Fruit fly (Drosophila melanogaster) whole organism, embryonic: ENCODE results near the gene CG6962.

Source experiments
- Antp ChIP-seq: fragments of 200-800 bp; sonication (Bioruptor generic); optimal IDR thresholded peaks from 3 replicates; lab custom pipeline; 2016; ENCODE audit warnings: missing biosample characterization, missing genetic modification characterization
- C15 ChIP-seq: fragments of 200-800 bp; sonication (Bioruptor generic); IDR thresholded peaks from 3 replicates; pipeline ENCODE4 v1.3.6; 2022; ENCODE audit warnings: missing biosample characterization, missing genetic modification characterization
- CG10543 ChIP-seq: fragments of 200-800 bp; sonication (Bioruptor generic); optimal IDR thresholded peaks from 3 replicates; lab custom pipeline; 2017; ENCODE audit warnings: missing biosample characterization, mild to moderate bottlenecking, missing genetic modification characterization, moderate library complexity
- CG11504 ChIP-seq: fragments of 200-800 bp; sonication (Bioruptor generic); optimal IDR thresholded peaks from 3 replicates; lab custom pipeline; 2019; ENCODE audit warnings: missing biosample characterization, mild to moderate bottlenecking, missing genetic modification characterization, moderate library complexity
- CG12744 ChIP-seq: fragments of 200-800 bp; sonication (Bioruptor generic); optimal IDR thresholded peaks from 2 replicates; lab custom pipeline; 2016; ENCODE audit warnings: missing biosample characterization, missing genetic modification characterization
- CG13424 ChIP-seq: fragments of 200-800 bp; sonication (Bioruptor generic); optimal IDR thresholded peaks from 2 replicates; lab custom pipeline; 2019; ENCODE audit warnings: missing biosample characterization, mild to moderate bottlenecking, missing genetic modification characterization, moderate library complexity
- CG14050 ChIP-seq: fragments of 200-800 bp; sonication (Bioruptor generic); IDR thresholded peaks from 3 replicates; pipeline ENCODE4 v1.3.6; 2022; ENCODE audit warnings: missing biosample characterization, missing genetic modification characterization
- CG17361 ChIP-seq: fragments of 200-800 bp; sonication (Bioruptor generic); IDR thresholded peaks from 3 replicates; pipeline ENCODE4 v1.3.6; 2022; ENCODE audit warnings: missing biosample characterization, missing genetic modification characterization
- CG2712 ChIP-seq: fragments of 200-800 bp; optimal IDR thresholded peaks from 3 replicates; lab custom pipeline; 2019; ENCODE audit warnings: missing biosample characterization, mild to moderate bottlenecking, missing genetic modification characterization, moderate library complexity
- CG31441 ChIP-seq: fragments of 200-800 bp; sonication (Bioruptor generic); IDR thresholded peaks from 2 replicates; pipeline ENCODE4 v1.3.6; 2022; ENCODE audit warnings: missing biosample characterization, missing genetic modification characterization
- CG32772 ChIP-seq: fragments of 200-800 bp; sonication (Bioruptor generic); IDR thresholded peaks from 2 replicates; pipeline ENCODE4 v1.3.6; 2022; ENCODE audit warnings: missing biosample characterization, missing genetic modification characterization
- CG3995 ChIP-seq: fragments of 200-800 bp; sonication (Bioruptor generic); optimal IDR thresholded peaks from 3 replicates; lab custom pipeline; 2016; ENCODE audit warnings: missing biosample characterization, missing genetic modification characterization
- CG4424 ChIP-seq: fragments of 200-800 bp; sonication (Bioruptor generic); optimal IDR thresholded peaks from 3 replicates; lab custom pipeline; 2016; ENCODE audit warnings: missing biosample characterization, missing genetic modification characterization
- CG6689 ChIP-seq: fragments of 200-800 bp; sonication (Bioruptor generic); IDR thresholded peaks from 2 replicates; pipeline ENCODE4 v1.3.6; 2022; ENCODE audit warnings: missing biosample characterization, missing genetic modification characterization
- CG9817 ChIP-seq: fragments of 200-800 bp; sonication (Bioruptor generic); optimal IDR thresholded peaks from 2 replicates; lab custom pipeline; 2018; ENCODE audit warnings: missing biosample characterization, mild to moderate bottlenecking, missing genetic modification characterization, moderate library complexity
- Deaf1 ChIP-seq: fragments of 200-800 bp; optimal IDR thresholded peaks from 3 replicates; lab custom pipeline; 2019; ENCODE audit warnings: missing biosample characterization, mild to moderate bottlenecking, missing genetic modification characterization, moderate library complexity
- E2f2 ChIP-seq: fragments of 200-800 bp; sonication (Bioruptor generic); IDR thresholded peaks from 2 replicates; pipeline ENCODE4 v1.3.6; 2022; ENCODE audit warnings: missing biosample characterization, missing genetic modification characterization
- ERR ChIP-seq: fragments of 200-800 bp; sonication (Bioruptor generic); optimal IDR thresholded peaks from 2 replicates; lab custom pipeline; 2016; ENCODE audit warnings: missing biosample characterization, missing genetic modification characterization
- Hmr ChIP-seq: fragments of 200-800 bp; sonication (Bioruptor generic); optimal IDR thresholded peaks from 3 replicates; lab custom pipeline; 2017; ENCODE audit warnings: mild to moderate bottlenecking, missing biosample characterization, missing genetic modification reagents, missing genetic modification characterization
- NK7.1 ChIP-seq: fragments of 200-800 bp; sonication (Bioruptor generic); optimal IDR thresholded peaks from 3 replicates; lab custom pipeline; 2016; ENCODE audit warnings: missing biosample characterization, missing genetic modification characterization
- Nf-YB ChIP-seq: fragments of 200-800 bp; sonication (Bioruptor generic); optimal IDR thresholded peaks from 3 replicates; lab custom pipeline; 2019; ENCODE audit warnings: missing biosample characterization, mild to moderate bottlenecking, missing genetic modification characterization, moderate library complexity
- Nf-YC ChIP-seq: fragments of 200-800 bp; optimal IDR thresholded peaks from 3 replicates; lab custom pipeline; 2019; ENCODE audit warnings: missing biosample characterization, mild to moderate bottlenecking, missing genetic modification characterization, moderate library complexity
- Oli ChIP-seq: fragments of 200-800 bp; sonication (Bioruptor generic); optimal IDR thresholded peaks from 2 replicates; lab custom pipeline; 2018; ENCODE audit warnings: missing biosample characterization, mild to moderate bottlenecking, missing genetic modification characterization, moderate library complexity
- Pdp1 ChIP-seq, 2 experiments: fragments of 200-800 bp; sonication (Bioruptor generic); optimal IDR thresholded peaks; 3 replicates each; lab custom pipeline; 2016; ENCODE audit warnings: missing biosample characterization in 2 of 2, missing genetic modification characterization in 2 of 2, mild to moderate bottlenecking in 1 of 2, moderate library complexity in 1 of 2
- Sin3A ChIP-seq: fragments of >200 bp; optimal IDR thresholded peaks from 2 replicates; lab custom pipeline; 2018
- TFAM ChIP-seq: fragments of 200-800 bp; sonication (Bioruptor generic); optimal IDR thresholded peaks from 2 replicates; lab custom pipeline; 2017; ENCODE audit warnings: missing biosample characterization, missing genetic modification characterization, inconsistent platforms
- ac ChIP-seq: fragments of 200-800 bp; sonication (Bioruptor generic); optimal IDR thresholded peaks from 3 replicates; lab custom pipeline; 2017; ENCODE audit warnings: missing biosample characterization, mild to moderate bottlenecking, missing genetic modification characterization
- ap ChIP-seq: fragments of 200-800 bp; sonication (Bioruptor generic); IDR thresholded peaks from 2 replicates; pipeline ENCODE4 v1.3.6; 2022; ENCODE audit warnings: missing biosample characterization, missing genetic modification characterization
- az2 ChIP-seq: fragments of 200-800 bp; sonication (Bioruptor generic); optimal IDR thresholded peaks from 3 replicates; lab custom pipeline; 2016; ENCODE audit warnings: missing biosample characterization, missing genetic modification characterization
- bcd ChIP-seq: fragments of 200-800 bp; sonication (Bioruptor generic); optimal IDR thresholded peaks from 2 replicates; lab custom pipeline; 2017; ENCODE audit warnings: missing biosample characterization, mild to moderate bottlenecking, missing genetic modification characterization
- bsh ChIP-seq, 2 experiments: fragments of 200-800 bp; sonication (Bioruptor generic); optimal IDR thresholded peaks; 2 replicates each; lab custom pipeline; 2017 to 2018; ENCODE audit warnings: mild to moderate bottlenecking in 2 of 2, missing biosample characterization in 2 of 2, missing genetic modification characterization in 2 of 2, moderate library complexity in 1 of 2
- chif ChIP-seq, 2 experiments: fragments of 200-800 bp; sonication (Bioruptor generic); optimal IDR thresholded peaks; 3 replicates each; lab custom pipeline; 2016; ENCODE audit warnings: missing biosample characterization in 2 of 2, missing genetic modification characterization in 2 of 2
- chinmo ChIP-seq: fragments of 200-800 bp; sonication (Bioruptor generic); IDR thresholded peaks from 4 replicates; pipeline ENCODE4 v1.3.6; 2022; ENCODE audit warnings: missing biosample characterization, missing genetic modification characterization; ENCODE audit not compliant: partially characterized antibody
- crp ChIP-seq, 2 experiments: fragments of 200-800 bp; sonication (Bioruptor generic); optimal IDR thresholded peaks; 2 replicates in 1 of 2; 3 replicates in 1 of 2; lab custom pipeline; 2017; ENCODE audit warnings: missing biosample characterization in 2 of 2, missing genetic modification characterization in 2 of 2, mild to moderate bottlenecking in 1 of 2, moderate library complexity in 1 of 2
- da ChIP-seq: fragments of 200-800 bp; sonication (Bioruptor generic); optimal IDR thresholded peaks from 2 replicates; lab custom pipeline; 2016; ENCODE audit warnings: missing biosample characterization, missing genetic modification characterization
- dysf ChIP-seq: fragments of 200-800 bp; sonication (Bioruptor generic); IDR thresholded peaks from 3 replicates; pipeline ENCODE4 v1.3.6; 2022; ENCODE audit warnings: missing biosample characterization, missing genetic modification characterization
- fd102C ChIP-seq: fragments of 200-800 bp; sonication (Bioruptor generic); optimal IDR thresholded peaks from 2 replicates; lab custom pipeline; 2018; ENCODE audit warnings: missing biosample characterization, mild to moderate bottlenecking, missing genetic modification characterization, moderate library complexity
- gro ChIP-seq: fragments of 200-800 bp; sonication (Bioruptor generic); optimal IDR thresholded peaks from 2 replicates; lab custom pipeline; 2016; ENCODE audit warnings: missing biosample characterization, missing genetic modification characterization
- her ChIP-seq: fragments of 200-800 bp; sonication (Bioruptor generic); optimal IDR thresholded peaks from 2 replicates; lab custom pipeline; 2016; ENCODE audit warnings: missing biosample characterization, missing genetic modification characterization
- hkb ChIP-seq, 2 experiments: fragments of 200-800 bp in 1 of 2; fragments of >200 bp in 1 of 2; sonication (Bioruptor generic) in 1 of 2; IDR thresholded peaks in 1 of 2; optimal IDR thresholded peaks in 1 of 2; 2 replicates each; pipeline versions ENCODE4 v1.3.6 to Lab custom; 2017 to 2022; ENCODE audit warnings: missing biosample characterization in 1 of 2, missing genetic modification characterization in 1 of 2
- kay ChIP-seq: fragments of 200-800 bp; sonication (Bioruptor generic); optimal IDR thresholded peaks from 2 replicates; lab custom pipeline; 2016; ENCODE audit warnings: missing biosample characterization, missing genetic modification characterization
- lab ChIP-seq: fragments of 200-800 bp; sonication (Bioruptor generic); optimal IDR thresholded peaks from 3 replicates; lab custom pipeline; 2017; ENCODE audit warnings: missing biosample characterization, missing genetic modification characterization, mild to moderate bottlenecking, moderate library complexity, missing genetic modification reagents
- lmd ChIP-seq: fragments of 200-800 bp; sonication (Bioruptor generic); IDR thresholded peaks from 2 replicates; pipeline ENCODE4 v1.3.6; 2022; ENCODE audit warnings: missing biosample characterization, missing genetic modification characterization
- psq ChIP-seq: fragments of 200-800 bp; sonication (Bioruptor generic); optimal IDR thresholded peaks from 2 replicates; lab custom pipeline; 2017; ENCODE audit warnings: missing biosample characterization, missing genetic modification characterization
- row ChIP-seq: fragments of 200-800 bp; sonication (Bioruptor generic); IDR thresholded peaks from 3 replicates; pipeline ENCODE4 v1.3.6; 2022; ENCODE audit warnings: missing biosample characterization, missing genetic modification characterization
- salm ChIP-seq: fragments of 200-800 bp; sonication (Bioruptor generic); optimal IDR thresholded peaks from 2 replicates; lab custom pipeline; 2018; ENCODE audit warnings: missing biosample characterization, mild to moderate bottlenecking, missing genetic modification characterization
- sisA ChIP-seq: fragments of 200-800 bp; sonication (Bioruptor generic); IDR thresholded peaks from 2 replicates; pipeline ENCODE4 v1.3.6; 2022; ENCODE audit warnings: missing biosample characterization, missing genetic modification characterization
- sqz ChIP-seq: fragments of 200-800 bp; sonication (Bioruptor generic); optimal IDR thresholded peaks from 3 replicates; lab custom pipeline; 2018; ENCODE audit warnings: missing biosample characterization, mild to moderate bottlenecking, missing genetic modification characterization
- tin ChIP-seq: fragments of 200-800 bp; sonication (Bioruptor generic); optimal IDR thresholded peaks from 3 replicates; lab custom pipeline; 2016; ENCODE audit warnings: missing biosample characterization, missing genetic modification characterization
- vvl ChIP-seq: fragments of 200-800 bp; sonication (Bioruptor generic); IDR thresholded peaks from 2 replicates; pipeline ENCODE4 v1.3.6; 2022; ENCODE audit warnings: missing biosample characterization, missing genetic modification characterization
- wek ChIP-seq: fragments of 200-800 bp; sonication (Bioruptor generic); optimal IDR thresholded peaks from 3 replicates; lab custom pipeline; 2018; ENCODE audit warnings: missing biosample characterization, mild to moderate bottlenecking, missing genetic modification characterization, moderate library complexity

CG6962 gene

DNA sequence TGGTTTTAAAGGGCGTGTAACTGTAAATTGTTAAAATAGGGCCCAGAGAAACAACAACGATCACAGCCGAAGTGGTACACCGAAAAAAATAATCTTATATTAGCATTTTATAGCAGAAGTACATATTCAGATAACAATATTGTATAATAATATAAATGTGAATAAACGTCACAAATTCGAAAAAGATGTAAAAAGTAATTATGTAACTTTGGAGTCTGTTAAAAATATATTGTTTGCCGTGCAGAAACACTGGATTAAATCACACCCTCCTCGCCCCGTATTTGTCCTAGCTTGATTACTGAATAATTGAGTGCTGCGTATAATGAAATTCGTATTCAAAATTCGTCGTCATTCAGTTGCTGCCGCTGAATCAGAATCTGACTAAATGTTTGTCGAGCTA lies 27.2 kb downstream of the CG6962 start:
- TF ChIP-seq fd102C (GFP tag; lab: Kevin White, UChicago), result no peak
- TF ChIP-seq Pdp1 (GFP tag; optimal IDR thresholded peaks at IDR 0.05; lab: Kevin White, UChicago), result peak in 1 of 2 experiments; percentile 50
- TF ChIP-seq chinmo, result no peak
- TF ChIP-seq NK7.1 (GFP tag; lab: Kevin White, UChicago), result no peak
- 0 out of 2 replicates have a peak, but pooled peaks have one; percentile 5 for TF ChIP-seq ap
- no peak for TF ChIP-seq Antp (GFP tag; lab: Kevin White, UChicago)
- TF ChIP-seq CG13424 (tag; lab: Kevin White, UChicago), result peak; percentile 30
- TF ChIP-seq CG31441 (GFP tag; lab: Robert Waterston, UW), result peak; percentile 47
- no peak for TF ChIP-seq CG10543 (GFP tag; lab: Kevin White, UChicago)
- peak; percentile 18 for TF ChIP-seq az2 (GFP tag; lab: Kevin White, UChicago)
- peak; percentile 34 for TF ChIP-seq CG2712
- TF ChIP-seq psq (GFP tag; lab: Kevin White, UChicago), result no peak
- TF ChIP-seq TFAM (GFP tag; lab: Kevin White, UChicago), result no peak
- TF ChIP-seq vvl (GFP tag; lab: Robert Waterston, UW), result 0 out of 2 replicates have a peak, but pooled peaks have one; percentile 68
- no peak for TF ChIP-seq salm
- TF ChIP-seq da (GFP tag; lab: Kevin White, UChicago), result no peak
- peak in 1 of 2 experiments; percentile 42 for TF ChIP-seq bsh (GFP tag; optimal IDR thresholded peaks at IDR 0.05; lab: Kevin White, UChicago)
- no peak for TF ChIP-seq Nf-YB (GFP tag; lab: Kevin White, UChicago)
- no peak for TF ChIP-seq CG32772 (GFP tag; lab: Robert Waterston, UW)
- TF ChIP-seq row, result peak; percentile 65
- TF ChIP-seq crp (GFP tag; optimal IDR thresholded peaks at IDR 0.05; lab: Kevin White, UChicago), result no peak
- TF ChIP-seq ac, result no peak
- no peak for TF ChIP-seq her (GFP tag; lab: Kevin White, UChicago)
- no peak for TF ChIP-seq kay (GFP tag; lab: Kevin White, UChicago)
- TF ChIP-seq CG4424 (GFP tag; lab: Kevin White, UChicago), result peak; percentile 24
- TF ChIP-seq ERR (GFP tag; lab: Kevin White, UChicago), result no peak
- no peak for TF ChIP-seq CG12744
- TF ChIP-seq hkb (optimal IDR thresholded peaks at IDR 0.05; lab: Kevin White, UChicago), result no peak
- 0 out of 2 replicates have a peak, but pooled peaks have one; percentile 17 for TF ChIP-seq hkb (GFP tag; IDR thresholded peaks at IDR 0.05; lab: Robert Waterston, UW)
- TF ChIP-seq CG14050 (GFP tag; lab: Robert Waterston, UW), result no peak
- TF ChIP-seq E2f2 (GFP tag; lab: Robert Waterston, UW), result peak; percentile 15; the same call in 1 of the 2 replicates
- TF ChIP-seq Hmr, result peak; percentile 14
- TF ChIP-seq Deaf1 (tag; lab: Kevin White, UChicago), result peak; percentile 7
- TF ChIP-seq lmd (GFP tag; lab: Robert Waterston, UW), result no peak
- no peak for TF ChIP-seq Nf-YC (tag; lab: Kevin White, UChicago)
- TF ChIP-seq tin (GFP tag; lab: Kevin White, UChicago), result no peak
- no peak for TF ChIP-seq gro (GFP tag; lab: Kevin White, UChicago)
- TF ChIP-seq C15 (GFP tag; lab: Robert Waterston, UW), result no peak
- no peak for TF ChIP-seq sqz
- TF ChIP-seq chif (GFP tag; optimal IDR thresholded peaks at IDR 0.05; lab: Kevin White, UChicago), result no peak
- TF ChIP-seq CG17361 (GFP tag; lab: Robert Waterston, UW), result 0 out of 3 replicates have a peak, but pooled peaks have one; percentile 20
- no peak for TF ChIP-seq CG9817
- peak; percentile 35 for TF ChIP-seq Oli (tag; lab: Kevin White, UChicago)
- no peak for TF ChIP-seq CG3995 (GFP tag; lab: Kevin White, UChicago)
- TF ChIP-seq bcd (GFP tag; lab: Kevin White, UChicago), result peak; percentile 4
- TF ChIP-seq dysf (GFP tag; lab: Robert Waterston, UW), result 0 out of 3 replicates have a peak, but pooled peaks have one; percentile 47
- no peak for TF ChIP-seq sisA (GFP tag; lab: Robert Waterston, UW)
- peak; percentile 42; the same call in 1 of the 2 replicates for TF ChIP-seq CG6689 (GFP tag; lab: Robert Waterston, UW)
- TF ChIP-seq lab, result peak; percentile 43
- TF ChIP-seq CG11504 (tag; lab: Kevin White, UChicago), result peak; percentile 63
- TF ChIP-seq wek, result no peak
- no peak for TF ChIP-seq Sin3A (lab: Kevin White, UChicago)
